Worm (Caenorhabditis elegans) whole organism, young adult: Measurements from ENCODE around the gene M01B2.12.

ENCODE experiments used
- B0019.2 ChIP-seq: fragments of 200-800 bp; sonication (Bioruptor generic); conservative IDR thresholded peaks from 2 replicates; pipeline ENCODE4 v1.3.6; 2022; ENCODE audit warnings: missing genetic modification reagents, missing genetic modification characterization, missing compliant biosample characterization
- B0261.1 ChIP-seq: sonication (generic microtip); optimal IDR thresholded peaks from 2 replicates; lab custom pipeline; 2016; ENCODE audit warnings: mild to moderate bottlenecking, missing genetic modification characterization, moderate library complexity, missing compliant biosample characterization
- B0336.3 ChIP-seq: fragments of 200-800 bp; sonication (Bioruptor generic); IDR thresholded peaks from 2 replicates; pipeline ENCODE4 v1.3.6; 2022; ENCODE audit warnings: missing genetic modification characterization, missing compliant biosample characterization
- F37B4.10 ChIP-seq: fragments of 200-800 bp; sonication (Bioruptor generic); IDR thresholded peaks from 2 replicates; pipeline ENCODE4 v1.3.6; 2022; ENCODE audit warnings: missing genetic modification characterization, missing compliant biosample characterization
- F52B5.7 ChIP-seq: sonication (generic microtip); optimal IDR thresholded peaks from 2 replicates; lab custom pipeline; 2016; ENCODE audit warnings: mild to moderate bottlenecking, missing genetic modification characterization, missing compliant biosample characterization
- F57A8.1 ChIP-seq: fragments of 200-800 bp; sonication (Bioruptor generic); optimal IDR thresholded peaks from 2 replicates; lab custom pipeline; 2018; ENCODE audit warnings: mild to moderate bottlenecking, missing genetic modification characterization, moderate library complexity, missing compliant biosample characterization
- T07F8.4 ChIP-seq: sonication (generic microtip); optimal IDR thresholded peaks from 2 replicates; lab custom pipeline; 2016; ENCODE audit warnings: mild to moderate bottlenecking, missing genetic modification characterization, moderate library complexity, missing compliant biosample characterization
- T26A5.8 ChIP-seq: sonication (generic microtip); optimal IDR thresholded peaks from 2 replicates; lab custom pipeline; 2016; ENCODE audit warnings: missing genetic modification characterization, missing compliant biosample characterization
- Y53G8AR.9 ChIP-seq: fragments of 200-800 bp; sonication (Bioruptor generic); conservative IDR thresholded peaks from 2 replicates; pipeline ENCODE4 v1.3.6; 2022; ENCODE audit warnings: missing genetic modification reagents, missing genetic modification characterization, missing compliant biosample characterization
- Y56A3A.18 ChIP-seq: fragments of 200-800 bp; sonication (Bioruptor generic); IDR thresholded peaks from 2 replicates; pipeline ENCODE4 v1.3.6; 2022; ENCODE audit warnings: missing genetic modification reagents, missing genetic modification characterization, missing compliant biosample characterization
- akir-1 ChIP-seq: fragments of 200-800 bp; sonication (Bioruptor generic); optimal IDR thresholded peaks from 2 replicates; lab custom pipeline; 2018; ENCODE audit warnings: mild to moderate bottlenecking, missing genetic modification characterization, moderate library complexity, missing compliant biosample characterization
- attf-5 ChIP-seq: fragments of 200-800 bp; sonication (Bioruptor generic); optimal IDR thresholded peaks from 2 replicates; lab custom pipeline; 2018; ENCODE audit warnings: mild to moderate bottlenecking, missing genetic modification characterization, missing compliant biosample characterization
- attf-6 ChIP-seq: fragments of 200-800 bp; sonication (Bioruptor generic); IDR thresholded peaks from 2 replicates; pipeline ENCODE4 v1.3.6; 2022; ENCODE audit warnings: missing genetic modification reagents, missing genetic modification characterization, missing compliant biosample characterization
- ccch-3 ChIP-seq: fragments of 200-800 bp; sonication (Bioruptor generic); optimal IDR thresholded peaks from 2 replicates; lab custom pipeline; 2018; ENCODE audit warnings: mild to moderate bottlenecking, missing genetic modification characterization, missing compliant biosample characterization
- ceh-100 ChIP-seq: fragments of 200-800 bp; sonication (Bioruptor generic); IDR thresholded peaks from 2 replicates; pipeline ENCODE4 v1.3.6; 2022; ENCODE audit warnings: missing genetic modification reagents, missing genetic modification characterization, missing compliant biosample characterization
- ceh-27 ChIP-seq: fragments of 200-800 bp; sonication (Bioruptor generic); optimal IDR thresholded peaks from 2 replicates; lab custom pipeline; 2018; ENCODE audit warnings: mild to moderate bottlenecking, missing genetic modification characterization, moderate library complexity, missing compliant biosample characterization
- ceh-40 ChIP-seq: fragments of 200-800 bp; sonication (Bioruptor generic); IDR thresholded peaks from 2 replicates; pipeline ENCODE4 v1.3.6; 2022; ENCODE audit warnings: missing genetic modification characterization, missing compliant biosample characterization
- ceh-79 ChIP-seq: sonication (generic microtip); optimal IDR thresholded peaks from 2 replicates; lab custom pipeline; 2017; ENCODE audit warnings: mild to moderate bottlenecking, missing genetic modification characterization, missing compliant biosample characterization
- dox-1 ChIP-seq: fragments of 200-800 bp; sonication (Bioruptor generic); IDR thresholded peaks from 2 replicates; pipeline ENCODE4 v1.3.6; 2022; ENCODE audit warnings: missing genetic modification reagents, missing genetic modification characterization, missing compliant biosample characterization
- egl-44 ChIP-seq: fragments of 200-800 bp; sonication (Bioruptor generic); IDR thresholded peaks from 2 replicates; pipeline ENCODE4 v1.3.6; 2022; ENCODE audit warnings: missing genetic modification reagents, missing genetic modification characterization, missing compliant biosample characterization
- egrh-3 ChIP-seq: fragments of 200-800 bp; sonication (Bioruptor generic); IDR thresholded peaks from 2 replicates; pipeline ENCODE4 v1.3.6; 2022; ENCODE audit warnings: missing genetic modification reagents, missing genetic modification characterization, missing compliant biosample characterization
- fkh-3 ChIP-seq: sonication (generic microtip); optimal IDR thresholded peaks from 2 replicates; lab custom pipeline; 2016; ENCODE audit warnings: mild to moderate bottlenecking, missing genetic modification characterization, missing compliant biosample characterization
- hlh-12 ChIP-seq: sonication (generic microtip); optimal IDR thresholded peaks from 2 replicates; lab custom pipeline; 2016; ENCODE audit warnings: missing genetic modification characterization, missing compliant biosample characterization
- hsf-1 ChIP-seq: fragments of 200-800 bp; sonication (Bioruptor generic); IDR thresholded peaks from 2 replicates; pipeline ENCODE4 v1.3.6; 2022; ENCODE audit warnings: missing genetic modification reagents, missing genetic modification characterization, missing compliant biosample characterization
- lin-35 ChIP-seq, 3 experiments: fragments of 150-350 bp in 2 of 3; sonication (generic microtip) in 1 of 3; optimal IDR thresholded peaks; 2 replicates each; lab custom pipeline; 2014 to 2018; ENCODE audit warnings: missing biosample characterization in 3 of 3, missing genetic modification characterization in 3 of 3, missing genetic modification reagents in 3 of 3
- lir-1 ChIP-seq: fragments of 200-800 bp; sonication (Bioruptor generic); conservative IDR thresholded peaks from 2 replicates; pipeline ENCODE4 v1.3.6; 2022; ENCODE audit warnings: missing genetic modification reagents, missing genetic modification characterization, missing compliant biosample characterization
- madf-10 ChIP-seq: sonication (generic microtip); optimal IDR thresholded peaks from 2 replicates; lab custom pipeline; 2016; ENCODE audit warnings: mild to moderate bottlenecking, missing genetic modification characterization, missing compliant biosample characterization
- madf-6 ChIP-seq: fragments of 200-800 bp; sonication (Bioruptor generic); IDR thresholded peaks from 2 replicates; pipeline ENCODE4 v1.3.6; 2022; ENCODE audit warnings: missing genetic modification reagents, missing genetic modification characterization, missing compliant biosample characterization
- mcd-1 ChIP-seq: fragments of 200-800 bp; sonication (Bioruptor generic); IDR thresholded peaks from 2 replicates; pipeline ENCODE4 v1.3.6; 2022; ENCODE audit warnings: missing genetic modification reagents, missing genetic modification characterization, missing compliant biosample characterization
- nfya-1 ChIP-seq: sonication (generic microtip); optimal IDR thresholded peaks from 2 replicates; lab custom pipeline; 2017; ENCODE audit warnings: antibody characterized with exemption, missing compliant biosample characterization, missing genetic modification characterization, borderline replicate concordance; ENCODE audit not compliant: insufficient read depth
- nfya-2 ChIP-seq: fragments of 200-800 bp; sonication (Bioruptor generic); IDR thresholded peaks from 2 replicates; pipeline ENCODE4 v1.3.6; 2022; ENCODE audit warnings: missing genetic modification reagents, missing genetic modification characterization, missing compliant biosample characterization
- nfyb-1 ChIP-seq: fragments of 200-800 bp; sonication (Bioruptor generic); IDR thresholded peaks from 2 replicates; pipeline ENCODE4 v1.3.6; 2022; ENCODE audit warnings: missing genetic modification reagents, missing genetic modification characterization, missing compliant biosample characterization
- nhr-80 ChIP-seq: sonication (generic microtip); optimal IDR thresholded peaks from 2 replicates; lab custom pipeline; 2016; ENCODE audit warnings: missing genetic modification characterization, missing compliant biosample characterization
- pbrm-1 ChIP-seq: fragments of 200-800 bp; sonication (Bioruptor generic); IDR thresholded peaks from 2 replicates; pipeline ENCODE4 v1.3.6; 2022; ENCODE audit warnings: missing genetic modification reagents, missing genetic modification characterization, missing compliant biosample characterization
- pha-4 ChIP-seq: fragments of 150-350 bp; sonication (generic microtip); optimal IDR thresholded peaks from 2 replicates; lab custom pipeline; 2014; ENCODE audit warnings: missing biosample characterization, missing genetic modification reagents, missing genetic modification characterization
- sea-2 ChIP-seq: fragments of 200-800 bp; sonication (Bioruptor generic); IDR thresholded peaks from 2 replicates; pipeline ENCODE4 v1.3.6; 2022; ENCODE audit warnings: missing genetic modification characterization, missing compliant biosample characterization
- snpc-1.1 ChIP-seq: sonication (generic microtip); optimal IDR thresholded peaks from 2 replicates; lab custom pipeline; 2017; ENCODE audit warnings: missing genetic modification characterization, mild to moderate bottlenecking, missing compliant biosample characterization, antibody characterized with exemption, moderate library complexity, missing genotype, missing genetic modification reagents; ENCODE audit not compliant: insufficient read depth
- zfh-2 ChIP-seq: fragments of 200-800 bp; sonication (Bioruptor generic); conservative IDR thresholded peaks from 2 replicates; pipeline ENCODE4 v1.3.6; 2022; ENCODE audit warnings: missing genetic modification reagents, missing genetic modification characterization, missing compliant biosample characterization
- ztf-22 ChIP-seq: fragments of 200-800 bp; sonication (Bioruptor generic); optimal IDR thresholded peaks from 2 replicates; lab custom pipeline; 2018; ENCODE audit warnings: mild to moderate bottlenecking, missing genetic modification characterization, moderate library complexity, missing compliant biosample characterization

Gene M01B2.12

DNA sequence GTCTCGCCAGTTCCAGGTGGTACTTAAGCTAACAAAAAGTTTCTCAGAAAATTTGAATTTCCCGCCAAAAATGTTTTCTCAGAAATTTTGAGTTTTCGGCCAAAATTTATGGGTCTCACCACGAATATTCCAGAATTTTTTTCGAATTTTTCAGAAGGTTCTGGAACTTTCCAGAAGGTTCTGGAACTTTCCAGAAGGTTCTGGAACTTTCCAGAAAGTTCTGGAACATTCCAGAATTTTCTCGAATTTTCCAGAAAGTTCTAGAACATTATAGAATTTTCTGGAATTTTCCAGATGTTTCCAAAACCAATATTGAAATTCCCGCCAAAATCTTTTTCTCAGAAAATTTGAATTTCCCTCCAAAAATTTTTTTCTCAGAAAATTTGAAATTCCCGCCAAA lies 31.4 kb upstream of the M01B2.12 start:
- TF ChIP-seq hsf-1 (peak; percentile 96), egrh-3 (GFP tag; lab: Robert Waterston, UW) (0 out of 2 replicates have a peak, but pooled peaks have one; percentile 19), ceh-100 (GFP tag; lab: Robert Waterston, UW) (peak; percentile 53), dox-1 (GFP tag; lab: Robert Waterston, UW) (peak; percentile 77), madf-6 (GFP tag; lab: Robert Waterston, UW) (peak; percentile 50), egl-44 (GFP tag; lab: Robert Waterston, UW) (peak; percentile 29; the same call in 1 of the 2 replicates), ceh-40 (GFP tag; lab: Robert Waterston, UW) (peak; percentile 63; the same call in 1 of the 2 replicates)
- TF ChIP-seq, all 124 proteins: peak for 7; not testable (repeated sequence) for 117

DNA sequence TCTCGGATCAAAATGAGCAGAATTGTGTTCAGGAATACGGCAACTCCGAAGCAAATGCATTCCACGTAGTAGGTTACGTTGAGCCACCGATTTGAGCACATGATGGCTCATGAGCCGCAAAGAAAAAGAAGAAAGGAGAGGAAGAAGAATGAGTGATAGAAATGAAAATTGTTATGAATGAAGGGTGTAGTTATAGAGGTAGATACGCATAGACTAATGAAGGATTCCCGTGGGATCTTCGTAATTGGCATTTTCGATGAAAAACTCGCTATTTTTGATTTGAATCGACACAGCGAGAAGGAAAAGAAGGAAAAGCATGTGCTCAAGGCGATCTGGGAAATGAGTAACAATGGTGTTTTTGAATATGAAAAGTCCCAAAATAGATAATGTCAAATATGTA lies 29.8 kb upstream of the M01B2.12 start, which contains the start of gene str-96:
Gene str-96, minus strand, starts transcription at position 101 of the 400 bp plus-strand sequence.
- TF ChIP-seq nfyb-1 (GFP tag; lab: Robert Waterston, UW), result no peak
- TF ChIP-seq ceh-79, result no peak
- TF ChIP-seq nhr-80 (tag; lab: Kevin White, UChicago), result no peak
- TF ChIP-seq lir-1 (GFP tag; lab: Robert Waterston, UW), result no peak
- no peak for TF ChIP-seq B0336.3 (GFP tag; lab: Robert Waterston, UW)
- TF ChIP-seq pbrm-1 (GFP tag; lab: Robert Waterston, UW), result no peak
- TF ChIP-seq F57A8.1 (GFP tag; lab: Kevin White, UChicago), result no peak
- no peak for TF ChIP-seq akir-1 (GFP tag; lab: Kevin White, UChicago)
- no peak for TF ChIP-seq mcd-1 (GFP tag; lab: Robert Waterston, UW)
- no peak for TF ChIP-seq attf-6 (GFP tag; lab: Robert Waterston, UW)
- TF ChIP-seq sea-2, result no peak
- no peak for TF ChIP-seq F37B4.10 (GFP tag; lab: Robert Waterston, UW)
- no peak for TF ChIP-seq B0261.1
- TF ChIP-seq pha-4 (tag; lab: Kevin White, UChicago), result no peak
- no peak for TF ChIP-seq attf-5 (GFP tag; lab: Kevin White, UChicago)
- TF ChIP-seq zfh-2 (GFP tag; lab: Robert Waterston, UW), result no peak
- no peak for TF ChIP-seq ccch-3

DNA sequence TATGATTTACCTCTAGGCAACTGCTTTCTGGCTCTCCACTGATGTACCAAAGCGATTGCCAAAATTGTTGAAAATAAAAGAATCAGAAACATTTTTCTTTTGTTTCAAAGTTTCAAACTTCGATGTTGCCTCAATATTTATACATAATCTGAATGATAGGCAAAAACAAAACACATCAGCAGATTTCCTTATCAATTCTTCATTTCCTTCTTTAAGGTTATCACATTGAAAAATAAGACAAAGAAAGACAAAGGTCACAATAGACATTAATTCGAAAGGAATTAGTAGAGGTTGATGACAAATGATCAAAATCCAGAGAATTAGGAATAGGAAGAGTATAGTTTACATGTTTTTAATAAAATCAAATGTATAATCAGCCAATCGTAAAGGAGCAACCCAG lies 27.0 kb upstream of the M01B2.12 start, which contains the start of gene cyp-34A2:
Gene cyp-34A2, minus strand, starts transcription at position 101 of the 400 bp plus-strand sequence.
- TF ChIP-seq T07F8.4 (tag; lab: Kevin White, UChicago) (no peak), T26A5.8 (tag; lab: Kevin White, UChicago) (no peak), Y53G8AR.9 (GFP tag; lab: Robert Waterston, UW) (no peak), F52B5.7 (tag; lab: Kevin White, UChicago) (no peak), Y56A3A.18 (GFP tag; lab: Robert Waterston, UW) (no peak), nfya-1 (tag; lab: Kevin White, UChicago) (no peak), B0019.2 (GFP tag; lab: Robert Waterston, UW) (no peak), ceh-27 (GFP tag; lab: Kevin White, UChicago) (no peak), fkh-3 (tag; lab: Kevin White, UChicago) (no peak), hlh-12 (tag; lab: Kevin White, UChicago) (no peak), lin-35 (GFP tag; optimal IDR thresholded peaks at IDR 0.05; lab: Kevin White, UChicago) (no peak), nfya-2 (no peak), madf-10 (no peak), snpc-1.1 (tag; lab: Kevin White, UChicago) (no peak), ztf-22 (no peak)
- TF ChIP-seq, all 124 proteins: peak for 0
